Worm (Caenorhabditis elegans) whole organism, L4/young adult: ENCODE results near the gene C12D5.9.

Source experiments
- W03F9.2 ChIP-seq: fragments of 150-350 bp; optimal IDR thresholded peaks from 2 replicates; lab custom pipeline; 2014; ENCODE audit warnings: missing biosample characterization, missing genetic modification characterization
- dao-5 ChIP-seq: sonication (generic microtip); optimal IDR thresholded peaks from 2 replicates; lab custom pipeline; 2016; ENCODE audit warnings: missing genotype, missing genetic modification characterization, moderate library complexity, missing compliant biosample characterization
- him-1 ChIP-seq: sonication (generic microtip); optimal IDR thresholded peaks from 2 replicates; lab custom pipeline; 2016; ENCODE audit warnings: missing genotype, missing genetic modification reagents, missing genetic modification characterization, missing compliant biosample characterization

ce11 chrV:7645454-7645853, 44.3 kb downstream of the C12D5.9 start, which contains the start of gene str-47:
- no peak for TF ChIP-seq him-1 (tag; lab: Kevin White, UChicago)
- no peak for TF ChIP-seq dao-5 (tag; lab: Kevin White, UChicago)
- TF ChIP-seq W03F9.2 = no peak
